Worm (Caenorhabditis elegans) whole organism, L1 larva: ENCODE results near the gene Y41C4A.6.

Experiments used
- blmp-1 ChIP-seq: fragments of 150-350 bp; optimal IDR thresholded peaks from 2 replicates; lab custom pipeline; 2014; ENCODE audit warnings: missing biosample characterization, missing genetic modification characterization
- ceh-82 ChIP-seq, 3 experiments: fragments of 150-350 bp in 1 of 3; sonication (generic microtip) in 2 of 3; optimal IDR thresholded peaks; 2 replicates each; lab custom pipeline; 2014 to 2017; ENCODE audit warnings: missing biosample characterization in 3 of 3, missing genetic modification characterization in 3 of 3
- fos-1 ChIP-seq: fragments of 150-350 bp; optimal IDR thresholded peaks from 2 replicates; lab custom pipeline; 2014; ENCODE audit warnings: missing biosample characterization, missing genetic modification characterization
- hlh-4 ChIP-seq: sonication (generic microtip); optimal IDR thresholded peaks from 2 replicates; lab custom pipeline; 2016; ENCODE audit warnings: mild to moderate bottlenecking, missing genetic modification characterization, missing compliant biosample characterization
- lin-35 ChIP-seq, 2 experiments: fragments of 150-350 bp; optimal IDR thresholded peaks; 2 replicates each; lab custom pipeline; 2014; ENCODE audit warnings: missing biosample characterization in 2 of 2, missing genetic modification characterization in 2 of 2, missing genetic modification reagents in 2 of 2
- lir-3 ChIP-seq: sonication (generic microtip); optimal IDR thresholded peaks from 2 replicates; lab custom pipeline; 2016; ENCODE audit warnings: mild to moderate bottlenecking, missing genetic modification characterization, moderate library complexity, missing compliant biosample characterization; ENCODE audit not compliant: poor library complexity
- nhr-19 ChIP-seq: fragments of 200-800 bp; sonication (Bioruptor generic); conservative IDR thresholded peaks from 2 replicates; pipeline ENCODE4 v1.3.6; 2022; ENCODE audit warnings: missing genetic modification characterization, missing compliant biosample characterization
- nhr-237 ChIP-seq: fragments of 150-350 bp; optimal IDR thresholded peaks from 2 replicates; lab custom pipeline; 2014; ENCODE audit warnings: missing biosample characterization, missing genetic modification characterization
- nhr-77 ChIP-seq: fragments of 150-350 bp; optimal IDR thresholded peaks from 2 replicates; lab custom pipeline; 2014; ENCODE audit warnings: missing biosample characterization, missing genetic modification characterization
- nhr-84 ChIP-seq: sonication (generic microtip); optimal IDR thresholded peaks from 2 replicates; lab custom pipeline; 2017; ENCODE audit warnings: missing biosample characterization, missing genetic modification characterization
- snpc-4 ChIP-seq: fragments of 150-350 bp; optimal IDR thresholded peaks from 2 replicates; lab custom pipeline; 2014; ENCODE audit warnings: missing biosample characterization, missing genetic modification characterization
- unc-62 ChIP-seq: fragments of 150-350 bp; optimal IDR thresholded peaks from 2 replicates; lab custom pipeline; 2014; ENCODE audit warnings: missing biosample characterization, missing genetic modification reagents, missing genetic modification characterization
- vab-15 ChIP-seq: sonication (generic microtip); optimal IDR thresholded peaks from 2 replicates; lab custom pipeline; 2017; ENCODE audit warnings: missing genotype, mild to moderate bottlenecking, missing genetic modification characterization, missing compliant biosample characterization

ce11 chrIII:11701863-11702262, 5.5 kb downstream of the Y41C4A.6 start:
- TF ChIP-seq hlh-4 (tag; lab: Kevin White, UChicago) (no peak), nhr-237 (tag; lab: Kevin White, UChicago) (no peak), lin-35 (GFP tag; optimal IDR thresholded peaks at IDR 0.05; lab: Kevin White, UChicago) (no peak), nhr-19 (GFP tag; lab: Robert Waterston, UW) (no peak), ceh-82 (tag; optimal IDR thresholded peaks at IDR 0.05; lab: Kevin White, UChicago) (no peak), vab-15 (tag; lab: Kevin White, UChicago) (no peak), unc-62 (GFP tag; lab: Kevin White, UChicago) (no peak), fos-1 (no peak), lir-3 (no peak), blmp-1 (tag; lab: Kevin White, UChicago) (no peak), nhr-77 (no peak), snpc-4 (no peak), nhr-84 (tag; lab: Kevin White, UChicago) (no peak)
